Worm (Caenorhabditis elegans) whole organism, early embryonic: ENCODE data around the gene C27A2.12.

Experiments used
- B0310.2 ChIP-seq: sonication (generic microtip); optimal IDR thresholded peaks from 2 replicates; lab custom pipeline; 2016; ENCODE audit warnings: mild to moderate bottlenecking, missing genetic modification characterization, missing compliant biosample characterization
- F13C5.2 ChIP-seq: sonication (generic microtip); optimal IDR thresholded peaks from 2 replicates; lab custom pipeline; 2017; ENCODE audit warnings: mild to moderate bottlenecking, missing genetic modification characterization, inconsistent platforms, missing compliant biosample characterization
- aly-1 ChIP-seq: sonication (generic microtip); optimal IDR thresholded peaks from 2 replicates; lab custom pipeline; 2016; ENCODE audit warnings: missing genetic modification characterization, missing compliant biosample characterization
- ama-1 ChIP-seq: fragments of 150-350 bp; optimal IDR thresholded peaks from 2 replicates; lab custom pipeline; 2014
- ceh-13 ChIP-seq: fragments of 200-800 bp; sonication (Bioruptor generic); optimal IDR thresholded peaks from 2 replicates; lab custom pipeline; 2018; ENCODE audit warnings: mild to moderate bottlenecking, missing genetic modification characterization, missing compliant biosample characterization
- ceh-36 ChIP-seq: sonication (generic microtip); optimal IDR thresholded peaks from 2 replicates; lab custom pipeline; 2016; ENCODE audit warnings: missing genetic modification characterization, inconsistent platforms, missing compliant biosample characterization
- ets-7 ChIP-seq: sonication (generic microtip); optimal IDR thresholded peaks from 2 replicates; lab custom pipeline; 2016; ENCODE audit warnings: missing genotype, missing genetic modification characterization, missing compliant biosample characterization
- flt-1 ChIP-seq: fragments of 200-800 bp; sonication (Bioruptor generic); IDR thresholded peaks from 2 replicates; pipeline ENCODE4 v1.3.6; 2022; ENCODE audit warnings: missing genetic modification characterization, missing compliant biosample characterization
- hmbx-1 ChIP-seq: sonication (generic microtip); optimal IDR thresholded peaks from 2 replicates; lab custom pipeline; 2016; ENCODE audit warnings: mild to moderate bottlenecking, missing genetic modification characterization, missing compliant biosample characterization
- hmg-4 ChIP-seq: fragments of 200-800 bp; sonication (Bioruptor generic); optimal IDR thresholded peaks from 2 replicates; lab custom pipeline; 2018; ENCODE audit warnings: mild to moderate bottlenecking, missing genetic modification characterization, missing compliant biosample characterization
- hnd-1 ChIP-seq: sonication (generic microtip); optimal IDR thresholded peaks from 2 replicates; lab custom pipeline; 2016; ENCODE audit warnings: missing genetic modification characterization, missing compliant biosample characterization
- pes-1 ChIP-seq: fragments of 200-800 bp; sonication (Bioruptor generic); IDR thresholded peaks from 2 replicates; pipeline ENCODE4 v1.3.6; 2022; ENCODE audit warnings: missing genetic modification reagents, missing genetic modification characterization, missing compliant biosample characterization
- scrt-1 ChIP-seq: fragments of 200-800 bp; sonication (Bioruptor generic); IDR thresholded peaks from 2 replicates; pipeline ENCODE4 v1.3.6; 2022; ENCODE audit warnings: missing genetic modification characterization, missing compliant biosample characterization
- sea-1 ChIP-seq: fragments of 200-800 bp; sonication (Bioruptor generic); conservative IDR thresholded peaks from 2 replicates; pipeline ENCODE4 v1.3.6; 2022; ENCODE audit warnings: missing genetic modification characterization, missing compliant biosample characterization
- tbx-11 ChIP-seq: fragments of 200-800 bp; sonication (Bioruptor generic); IDR thresholded peaks from 2 replicates; pipeline ENCODE4 v1.3.6; 2022; ENCODE audit warnings: missing genetic modification characterization, missing compliant biosample characterization
- tbx-37 ChIP-seq: fragments of 200-800 bp; sonication (Bioruptor generic); conservative IDR thresholded peaks from 2 replicates; pipeline ENCODE4 v1.3.6; 2022; ENCODE audit warnings: missing genetic modification reagents, missing genetic modification characterization, missing compliant biosample characterization
- tra-4 ChIP-seq: sonication (generic microtip); optimal IDR thresholded peaks from 2 replicates; lab custom pipeline; 2017; ENCODE audit warnings: missing genetic modification characterization, missing compliant biosample characterization

C27A2.12 gene

ce11 chrII:5014399-5014798 lies 43.5 kb downstream of the C27A2.12 start, which contains the start of gene F59A6.2:
Gene F59A6.2 (plus strand): TSS chrII:5014699.
- TF ChIP-seq B0310.2 (tag; lab: Kevin White, UChicago), result no peak
- TF ChIP-seq tbx-11, result no peak
- no peak for TF ChIP-seq hmg-4 (GFP tag; lab: Kevin White, UChicago)
- no peak for TF ChIP-seq ama-1 (lab: Kevin White, UChicago)
- no peak for TF ChIP-seq pes-1 (GFP tag; lab: Robert Waterston, UW)
- no peak for TF ChIP-seq aly-1 (tag; lab: Kevin White, UChicago)
- no peak for TF ChIP-seq tbx-37
- TF ChIP-seq ceh-36 (tag; lab: Kevin White, UChicago), result no peak
- TF ChIP-seq ets-7 (tag; lab: Kevin White, UChicago), result no peak
- TF ChIP-seq flt-1 (GFP tag; lab: Robert Waterston, UW), result no peak
- no peak for TF ChIP-seq F13C5.2 (tag; lab: Kevin White, UChicago)
- no peak for TF ChIP-seq tra-4 (tag; lab: Kevin White, UChicago)
- TF ChIP-seq sea-1 (GFP tag; lab: Robert Waterston, UW), result no peak

- TF ChIP-seq tbx-11 (no peak), hmbx-1 (no peak), sea-1 (GFP tag; lab: Robert Waterston, UW) (no peak), ceh-36 (tag; lab: Kevin White, UChicago) (no peak), ceh-13 (no peak), tra-4 (tag; lab: Kevin White, UChicago) (no peak), ets-7 (tag; lab: Kevin White, UChicago) (no peak), ama-1 (lab: Kevin White, UChicago) (no peak), hnd-1 (tag; lab: Kevin White, UChicago) (no peak), F13C5.2 (tag; lab: Kevin White, UChicago) (no peak), hmg-4 (GFP tag; lab: Kevin White, UChicago) (no peak), pes-1 (GFP tag; lab: Robert Waterston, UW) (no peak), scrt-1 (no peak), aly-1 (tag; lab: Kevin White, UChicago) (no peak), flt-1 (GFP tag; lab: Robert Waterston, UW) (no peak), tbx-37 (no peak), B0310.2 (tag; lab: Kevin White, UChicago) (no peak)
Measured at ce11 chrII:5011978-5012377, 46.0 kb downstream of the C27A2.12 start, which contains the start of gene F59A6.12. Gene F59A6.12 (minus strand): TSS chrII:5012078.

- TF ChIP-seq ets-7 (tag; lab: Kevin White, UChicago) (no peak), pes-1 (GFP tag; lab: Robert Waterston, UW) (no peak), tbx-37 (no peak), aly-1 (tag; lab: Kevin White, UChicago) (no peak), B0310.2 (tag; lab: Kevin White, UChicago) (no peak), F13C5.2 (tag; lab: Kevin White, UChicago) (no peak), tbx-11 (no peak)
Measured at ce11 chrII:5008033-5008432, 49.9 kb downstream of the C27A2.12 start, which contains the start of gene F59A6.3. Gene F59A6.3 (plus strand): TSS chrII:5008333.
